Fruit fly (Drosophila melanogaster): ENCODE data around the gene Nup154.
A peak's percentile ranks its signal among the peaks of the same experiment; 100 is the strongest.

Gene Nup154

DNA sequence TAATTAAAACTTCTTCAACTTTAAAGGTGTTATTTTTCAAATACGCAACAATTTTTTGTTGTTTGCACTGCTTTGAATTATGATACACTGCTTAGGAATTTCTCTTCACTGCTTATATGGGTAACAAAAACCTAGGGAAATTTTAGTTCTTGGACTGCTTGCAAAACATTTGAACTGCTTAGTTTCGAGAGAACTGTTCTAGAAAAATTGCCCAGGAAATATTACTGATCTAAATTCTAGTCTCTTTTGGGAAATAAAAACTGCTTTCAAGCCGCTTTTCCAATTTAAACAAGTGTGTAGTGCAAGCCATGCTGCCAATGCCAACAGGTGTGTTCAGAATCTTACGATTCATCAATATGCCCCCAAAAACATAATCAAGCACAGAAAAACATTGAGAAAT lies 40.1 kb upstream of the Nup154 start (continued):
- TF ChIP-seq CG4360 (GFP tag; IDR thresholded peaks at IDR 0.05) (0 out of 2 replicates have a peak, but pooled peaks have one; percentile 22), Lpt (GFP tag; optimal IDR thresholded peaks at IDR 0.05) (no peak), CG13296 (GFP tag; optimal IDR thresholded peaks at IDR 0.05) (no peak), CG8765 (GFP tag; IDR thresholded peaks at IDR 0.05) (no peak), lola (GFP tag; optimal IDR thresholded peaks at IDR 0.05) (peak in 1 of 3 experiments; percentile 21), CG16815 (GFP tag; optimal IDR thresholded peaks at IDR 0.05) (no peak), eyg (GFP tag; optimal IDR thresholded peaks at IDR 0.05) (no peak), kni (GFP tag; optimal IDR thresholded peaks at IDR 0.05) (peak; percentile 8), ERR (GFP tag; optimal IDR thresholded peaks at IDR 0.05) (no peak), chn (GFP tag; optimal IDR thresholded peaks at IDR 0.05) (no peak), bbx (GFP tag; IDR thresholded peaks at IDR 0.05; ENCODE audit: partially characterized antibody) (0 out of 2 replicates have a peak, but pooled peaks have one; percentile 8), Opbp (GFP tag; IDR thresholded peaks at IDR 0.05; ENCODE audit: partially characterized antibody) (0 out of 3 replicates have a peak, but pooled peaks have one; percentile 38), Trl (optimal IDR thresholded peaks at IDR 0.05) (no peak), Trl (GFP tag; optimal IDR thresholded peaks at IDR 0.05) (no peak), esg (GFP tag; conservative IDR thresholded peaks at IDR 0.05) (no peak), CG7271 (tag; optimal IDR thresholded peaks at IDR 0.05) (no peak), kah (GFP tag; optimal IDR thresholded peaks at IDR 0.05) (peak; percentile 74), Side (GFP tag; optimal IDR thresholded peaks at IDR 0.05) (no peak), CG7372 (GFP tag; IDR thresholded peaks at IDR 0.05) (no peak), ems (GFP tag; optimal IDR thresholded peaks at IDR 0.05) (no peak), sug (tag; optimal IDR thresholded peaks at IDR 0.05) (peak; percentile 9), Fer3 (tag; optimal IDR thresholded peaks at IDR 0.05) (peak; percentile 16), CG11398 (GFP tag; optimal IDR thresholded peaks at IDR 0.05) (no peak), mld (GFP tag; IDR thresholded peaks at IDR 0.05; ENCODE audit: partially characterized antibody) (no peak), CG15073 (GFP tag; optimal IDR thresholded peaks at IDR 0.05) (no peak), CG13894 (tag; optimal IDR thresholded peaks at IDR 0.05) (no peak), Lhr (GFP tag; optimal IDR thresholded peaks at IDR 0.05) (peak; percentile 59), dan (GFP tag; IDR thresholded peaks at IDR 0.05) (no peak), CG34224 (GFP tag; IDR thresholded peaks at IDR 0.05; ENCODE audit: partially characterized antibody) (no peak), TFAM (GFP tag; optimal IDR thresholded peaks at IDR 0.05) (no peak), gcm2 (GFP tag; optimal IDR thresholded peaks at IDR 0.05) (no peak), CG18764 (GFP tag; optimal IDR thresholded peaks at IDR 0.05) (no peak), CG17359 (tag; optimal IDR thresholded peaks at IDR 0.05) (peak; percentile 6), CG5953 (GFP tag; IDR thresholded peaks at IDR 0.05) (no peak), nom (GFP tag; optimal IDR thresholded peaks at IDR 0.05) (no peak), Dfd (GFP tag; optimal IDR thresholded peaks at IDR 0.05) (peak in 1 of 2 experiments; percentile 93), Xbp1 (GFP tag; optimal IDR thresholded peaks at IDR 0.05) (no peak), peb (GFP tag; IDR thresholded peaks at IDR 0.05) (no peak), vfl (GFP tag; optimal IDR thresholded peaks at IDR 0.05) (no peak), Hmr (GFP tag; optimal IDR thresholded peaks at IDR 0.05) (peak; percentile 16), GATAe (GFP tag; conservative IDR thresholded peaks at IDR 0.05) (no peak), h (optimal IDR thresholded peaks at IDR 0.05) (no peak), CG6765 (GFP tag; optimal IDR thresholded peaks at IDR 0.05) (no peak), nerfin-1 (tag; optimal IDR thresholded peaks at IDR 0.05) (peak; percentile 32), CG3995 (GFP tag; optimal IDR thresholded peaks at IDR 0.05) (no peak), CG15601 (tag; optimal IDR thresholded peaks at IDR 0.05) (peak; percentile 36), Atf-2 (GFP tag; optimal IDR thresholded peaks at IDR 0.05) (no peak), Spps (tag; optimal IDR thresholded peaks at IDR 0.05) (no peak), kay (GFP tag; optimal IDR thresholded peaks at IDR 0.05) (peak; percentile 31), corto (GFP tag; optimal IDR thresholded peaks at IDR 0.05) (no peak), CG7839 (tag; optimal IDR thresholded peaks at IDR 0.05) (peak; percentile 31), Hr3 (GFP tag; optimal IDR thresholded peaks at IDR 0.05) (no peak)
